Worm (Caenorhabditis elegans) whole organism, mixed stage, embryonic: ENCODE measurements around the gene D1022.5.

Experiments used
- ceh-83 ChIP-seq: fragments of 200-800 bp; sonication (Bioruptor generic); optimal IDR thresholded peaks from 2 replicates; lab custom pipeline; 2018; ENCODE audit warnings: mild to moderate bottlenecking, missing genetic modification characterization, missing compliant biosample characterization
- ces-1 ChIP-seq: fragments of 150-350 bp; optimal IDR thresholded peaks from 2 replicates; lab custom pipeline; 2014; ENCODE audit warnings: missing biosample characterization, missing genetic modification reagents, missing genetic modification characterization
- elt-1 ChIP-seq: sonication (generic microtip); optimal IDR thresholded peaks from 2 replicates; lab custom pipeline; 2017; ENCODE audit warnings: missing genetic modification characterization, mild to moderate bottlenecking, missing compliant biosample characterization, antibody characterized with exemption, moderate library complexity, borderline replicate concordance; ENCODE audit not compliant: insufficient read depth
- elt-3 ChIP-seq: fragments of 150-350 bp; optimal IDR thresholded peaks from 2 replicates; lab custom pipeline; 2014; ENCODE audit warnings: missing biosample characterization, missing genetic modification characterization
- lin-13 ChIP-seq: fragments of 150-350 bp; optimal IDR thresholded peaks from 2 replicates; lab custom pipeline; 2014; ENCODE audit warnings: missing biosample characterization, missing genetic modification characterization
- lin-32 ChIP-seq: fragments of 200-800 bp; sonication (Bioruptor generic); optimal IDR thresholded peaks from 2 replicates; lab custom pipeline; 2018; ENCODE audit warnings: mild to moderate bottlenecking, missing genetic modification characterization, missing compliant biosample characterization
- lsy-2 ChIP-seq: fragments of 150-350 bp; optimal IDR thresholded peaks from 2 replicates; lab custom pipeline; 2014; ENCODE audit warnings: missing biosample characterization, missing genetic modification characterization
- mep-1 ChIP-seq: fragments of 150-350 bp; optimal IDR thresholded peaks from 2 replicates; lab custom pipeline; 2017; ENCODE audit warnings: missing biosample characterization, missing genetic modification reagents, missing genetic modification characterization, inconsistent platforms
- mls-2 ChIP-seq: sonication (generic microtip); optimal IDR thresholded peaks from 2 replicates; lab custom pipeline; 2016; ENCODE audit warnings: mild to moderate bottlenecking, missing genetic modification characterization, moderate library complexity, missing compliant biosample characterization
- nhr-237 ChIP-seq: fragments of 150-350 bp; optimal IDR thresholded peaks from 2 replicates; lab custom pipeline; 2014; ENCODE audit warnings: missing biosample characterization, missing genetic modification characterization
- nhr-28 ChIP-seq: fragments of 150-350 bp; optimal IDR thresholded peaks from 2 replicates; lab custom pipeline; 2014; ENCODE audit warnings: missing biosample characterization, missing genetic modification characterization
- snpc-4 ChIP-seq: fragments of 150-350 bp; optimal IDR thresholded peaks from 2 replicates; lab custom pipeline; 2014; ENCODE audit warnings: missing biosample characterization, missing genetic modification characterization
- unc-39 ChIP-seq: fragments of 150-350 bp; optimal IDR thresholded peaks from 2 replicates; lab custom pipeline; 2014; ENCODE audit warnings: missing biosample characterization, missing genetic modification characterization
- unc-62 ChIP-seq: fragments of 150-350 bp; optimal IDR thresholded peaks from 2 replicates; lab custom pipeline; 2014; ENCODE audit warnings: missing biosample characterization, missing genetic modification reagents, missing genetic modification characterization

DNA sequence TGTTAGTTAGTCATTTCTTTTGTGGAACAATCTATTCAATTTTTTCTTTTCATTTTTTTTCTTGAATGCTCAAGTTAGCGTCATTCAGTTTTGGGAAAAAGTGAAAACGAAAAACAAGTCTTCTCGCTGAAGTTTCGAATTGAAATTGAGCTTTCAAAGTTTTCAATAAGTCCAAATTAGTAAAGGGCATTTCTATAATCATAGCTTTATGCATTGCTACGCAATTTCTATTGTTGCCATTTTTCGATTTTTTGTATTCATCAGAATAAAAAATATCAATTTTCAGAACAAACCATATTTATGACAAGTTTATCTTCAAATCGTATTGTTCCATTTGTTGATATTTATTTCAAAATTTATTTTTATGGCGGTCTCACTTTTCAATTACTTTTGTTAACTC lies 50.4 kb downstream of the D1022.5 start, which contains the start of gene srd-55:
- TF ChIP-seq unc-62 (GFP tag; lab: Kevin White, UChicago) (no peak), mls-2 (tag; lab: Kevin White, UChicago) (no peak), snpc-4 (tag; lab: Kevin White, UChicago) (no peak), lin-13 (tag; lab: Kevin White, UChicago) (no peak), ceh-83 (GFP tag; lab: Kevin White, UChicago) (no peak), nhr-237 (no peak), ces-1 (GFP tag; lab: Kevin White, UChicago) (no peak), lsy-2 (tag; lab: Kevin White, UChicago) (no peak), unc-39 (no peak), mep-1 (tag; lab: Kevin White, UChicago) (no peak), nhr-28 (tag; lab: Kevin White, UChicago) (no peak), lin-32 (GFP tag; lab: Kevin White, UChicago) (no peak), elt-3 (tag; lab: Kevin White, UChicago) (no peak), elt-1 (no peak)
